Worm (Caenorhabditis elegans) whole organism, L3 larva: ENCODE results near the gene srd-12.

Experiments
- R02D3.7 ChIP-seq: fragments of 150-350 bp; optimal IDR thresholded peaks from 2 replicates; lab custom pipeline; 2014; ENCODE audit warnings: missing biosample characterization, missing genetic modification characterization
- ZK546.5 ChIP-seq: sonication (generic microtip); optimal IDR thresholded peaks from 2 replicates; lab custom pipeline; 2017; ENCODE audit warnings: missing biosample characterization, missing genetic modification characterization
- aly-2 ChIP-seq: fragments of 150-350 bp; optimal IDR thresholded peaks from 2 replicates; lab custom pipeline; 2014; ENCODE audit warnings: missing biosample characterization, missing genetic modification characterization
- ama-1 ChIP-seq: fragments of 150-350 bp; optimal IDR thresholded peaks from 2 replicates; lab custom pipeline; 2018
- ceh-16 ChIP-seq: sonication (generic microtip); optimal IDR thresholded peaks from 2 replicates; lab custom pipeline; 2017; ENCODE audit warnings: missing biosample characterization, missing genetic modification characterization
- ceh-28 ChIP-seq: fragments of 150-350 bp; optimal IDR thresholded peaks from 2 replicates; lab custom pipeline; 2014; ENCODE audit warnings: missing biosample characterization, missing genetic modification reagents, missing genetic modification characterization
- ceh-82 ChIP-seq: fragments of 150-350 bp; optimal IDR thresholded peaks from 2 replicates; lab custom pipeline; 2014; ENCODE audit warnings: missing biosample characterization, missing genetic modification characterization
- ceh-9 ChIP-seq: sonication (generic microtip); optimal IDR thresholded peaks from 2 replicates; lab custom pipeline; 2018; ENCODE audit warnings: missing biosample characterization, missing genetic modification characterization
- daf-12 ChIP-seq: fragments of 150-350 bp; optimal IDR thresholded peaks from 2 replicates; lab custom pipeline; 2014; ENCODE audit warnings: missing biosample characterization, missing genetic modification reagents, missing genetic modification characterization
- egl-27 ChIP-seq: sonication (generic microtip); optimal IDR thresholded peaks from 4 replicates; lab custom pipeline; 2017; ENCODE audit warnings: missing biosample characterization, missing genetic modification reagents, missing genetic modification characterization
- egl-5 ChIP-seq: fragments of 150-350 bp; optimal IDR thresholded peaks from 2 replicates; lab custom pipeline; 2017; ENCODE audit warnings: missing biosample characterization, missing genetic modification reagents, missing genetic modification characterization, inconsistent platforms
- elt-1 ChIP-seq: fragments of 150-350 bp; optimal IDR thresholded peaks from 2 replicates; lab custom pipeline; 2014; ENCODE audit warnings: missing biosample characterization, missing genetic modification characterization
- elt-2 ChIP-seq: sonication (generic microtip); optimal IDR thresholded peaks from 2 replicates; lab custom pipeline; 2016; ENCODE audit warnings: missing genetic modification reagents, mild to moderate bottlenecking, missing genetic modification characterization, missing compliant biosample characterization
- elt-3 ChIP-seq, 3 experiments: fragments of 150-350 bp in 1 of 3; sonication (generic microtip) in 2 of 3; optimal IDR thresholded peaks; 2 replicates in 2 of 3; 4 replicates in 1 of 3; lab custom pipeline; 2014 to 2017; ENCODE audit warnings: missing biosample characterization in 3 of 3, missing genetic modification characterization in 3 of 3
- eor-1 ChIP-seq, 2 experiments: fragments of 150-350 bp; optimal IDR thresholded peaks; 2 replicates each; lab custom pipeline; 2014 to 2018; ENCODE audit warnings: missing biosample characterization in 2 of 2, missing genetic modification characterization in 2 of 2
- fkh-10 ChIP-seq: sonication (generic microtip); optimal IDR thresholded peaks from 2 replicates; lab custom pipeline; 2017; ENCODE audit warnings: missing biosample characterization, missing genetic modification reagents, missing genetic modification characterization
- fkh-2 ChIP-seq: fragments of 150-350 bp; optimal IDR thresholded peaks from 2 replicates; lab custom pipeline; 2014; ENCODE audit warnings: missing biosample characterization, missing genetic modification reagents, missing genetic modification characterization
- fos-1 ChIP-seq: fragments of 150-350 bp; optimal IDR thresholded peaks from 2 replicates; lab custom pipeline; 2014; ENCODE audit warnings: missing biosample characterization, missing genetic modification characterization
- hmg-11 ChIP-seq: sonication (generic microtip); optimal IDR thresholded peaks from 2 replicates; lab custom pipeline; 2016; ENCODE audit warnings: missing genetic modification characterization, missing compliant biosample characterization
- jun-1 ChIP-seq: fragments of 150-350 bp; optimal IDR thresholded peaks from 2 replicates; lab custom pipeline; 2014; ENCODE audit warnings: missing biosample characterization, missing genetic modification reagents, missing genetic modification characterization
- lin-15B ChIP-seq: fragments of 150-350 bp; optimal IDR thresholded peaks from 2 replicates; lab custom pipeline; 2014; ENCODE audit warnings: missing biosample characterization, missing genetic modification characterization
- lin-39 ChIP-seq: fragments of 150-350 bp; optimal IDR thresholded peaks from 2 replicates; lab custom pipeline; 2018; ENCODE audit warnings: missing biosample characterization, missing genetic modification reagents, missing genetic modification characterization
- lsy-12 ChIP-seq: sonication (generic microtip); optimal IDR thresholded peaks from 2 replicates; lab custom pipeline; 2016; ENCODE audit warnings: mild to moderate bottlenecking, missing genetic modification characterization, missing compliant biosample characterization
- mdl-1 ChIP-seq: fragments of 150-350 bp; optimal IDR thresholded peaks from 2 replicates; lab custom pipeline; 2014; ENCODE audit warnings: missing biosample characterization, missing genetic modification characterization
- mml-1 ChIP-seq: fragments of 150-350 bp; sonication (generic microtip); optimal IDR thresholded peaks from 3 replicates; lab custom pipeline; 2014; ENCODE audit warnings: missing biosample characterization, missing genetic modification characterization
- nfya-1 ChIP-seq: sonication (generic microtip); optimal IDR thresholded peaks from 2 replicates; lab custom pipeline; 2017; ENCODE audit warnings: missing genetic modification characterization, mild to moderate bottlenecking, missing compliant biosample characterization, antibody characterized with exemption, moderate library complexity; ENCODE audit not compliant: insufficient read depth
- nhr-11 ChIP-seq: fragments of 150-350 bp; optimal IDR thresholded peaks from 2 replicates; lab custom pipeline; 2014; ENCODE audit warnings: missing biosample characterization, missing genetic modification characterization
- nhr-12 ChIP-seq: fragments of 150-350 bp; optimal IDR thresholded peaks from 2 replicates; lab custom pipeline; 2014; ENCODE audit warnings: missing biosample characterization, missing genetic modification characterization
- nhr-23 ChIP-seq: fragments of 150-350 bp; optimal IDR thresholded peaks from 2 replicates; lab custom pipeline; 2014; ENCODE audit warnings: missing biosample characterization, missing genetic modification reagents, missing genetic modification characterization
- nhr-237 ChIP-seq: fragments of 150-350 bp; optimal IDR thresholded peaks from 2 replicates; lab custom pipeline; 2014; ENCODE audit warnings: missing biosample characterization, missing genetic modification characterization
- nhr-25 ChIP-seq: sonication (generic microtip); optimal IDR thresholded peaks from 2 replicates; lab custom pipeline; 2017; ENCODE audit warnings: missing biosample characterization, missing genetic modification characterization
- nhr-28 ChIP-seq: fragments of 150-350 bp; optimal IDR thresholded peaks from 2 replicates; lab custom pipeline; 2014; ENCODE audit warnings: missing biosample characterization, missing genetic modification characterization
- nhr-43 ChIP-seq: sonication (generic microtip); optimal IDR thresholded peaks from 2 replicates; lab custom pipeline; 2016; ENCODE audit warnings: mild to moderate bottlenecking, missing genetic modification characterization, missing compliant biosample characterization; ENCODE audit not compliant: poor library complexity, severe bottlenecking
- nhr-67 ChIP-seq: fragments of 150-350 bp; optimal IDR thresholded peaks from 2 replicates; lab custom pipeline; 2014; ENCODE audit warnings: missing biosample characterization, missing genetic modification characterization
- nhr-76 ChIP-seq: fragments of 150-350 bp; sonication (generic microtip); optimal IDR thresholded peaks from 5 replicates; lab custom pipeline; 2014; ENCODE audit warnings: missing biosample characterization, missing genetic modification characterization
- nhr-77 ChIP-seq: fragments of 150-350 bp; optimal IDR thresholded peaks from 2 replicates; lab custom pipeline; 2014; ENCODE audit warnings: missing biosample characterization, missing genetic modification characterization
- pha-4 ChIP-seq: fragments of 150-350 bp; optimal IDR thresholded peaks from 2 replicates; lab custom pipeline; 2014; ENCODE audit warnings: missing biosample characterization, missing genetic modification reagents, missing genetic modification characterization
- pqm-1 ChIP-seq: fragments of 150-350 bp; optimal IDR thresholded peaks from 2 replicates; lab custom pipeline; 2017; ENCODE audit warnings: missing biosample characterization, missing genetic modification characterization, inconsistent platforms
- sea-2 ChIP-seq: fragments of 150-350 bp; sonication (generic microtip); optimal IDR thresholded peaks from 4 replicates; lab custom pipeline; 2014; ENCODE audit warnings: missing biosample characterization, missing genetic modification reagents, missing genetic modification characterization
- skn-1 ChIP-seq: fragments of 150-350 bp; optimal IDR thresholded peaks from 2 replicates; lab custom pipeline; 2014; ENCODE audit warnings: missing biosample characterization, missing genetic modification characterization
- snpc-4 ChIP-seq: fragments of 150-350 bp; optimal IDR thresholded peaks from 2 replicates; lab custom pipeline; 2014; ENCODE audit warnings: missing biosample characterization, missing genetic modification characterization
- tbx-2 ChIP-seq: sonication (generic microtip); optimal IDR thresholded peaks from 2 replicates; lab custom pipeline; 2016; ENCODE audit warnings: mild to moderate bottlenecking, missing genetic modification characterization, missing compliant biosample characterization
- unc-39 ChIP-seq: sonication (generic microtip); optimal IDR thresholded peaks from 4 replicates; lab custom pipeline; 2017; ENCODE audit warnings: missing biosample characterization, missing genetic modification characterization
- unc-62 ChIP-seq: fragments of 150-350 bp; sonication (generic microtip); optimal IDR thresholded peaks from 4 replicates; lab custom pipeline; 2014; ENCODE audit warnings: missing biosample characterization, missing genetic modification reagents, missing genetic modification characterization
- zag-1 ChIP-seq: fragments of 150-350 bp; optimal IDR thresholded peaks from 2 replicates; lab custom pipeline; 2014; ENCODE audit warnings: missing biosample characterization, missing genetic modification characterization
- ztf-11 ChIP-seq: fragments of 150-350 bp; optimal IDR thresholded peaks from 2 replicates; lab custom pipeline; 2014; ENCODE audit warnings: missing biosample characterization, missing genetic modification characterization
- ztf-4 ChIP-seq: fragments of 150-350 bp; optimal IDR thresholded peaks from 2 replicates; lab custom pipeline; 2014; ENCODE audit warnings: missing biosample characterization, missing genetic modification characterization

Gene srd-12

ce11 chrIV:5582267-5582666, 47.8 kb downstream of the srd-12 start:
- TF ChIP-seq fkh-10 (no peak), snpc-4 (tag; lab: Kevin White, UChicago) (no peak), aly-2 (tag; lab: Kevin White, UChicago) (no peak), lsy-12 (no peak), ceh-9 (tag; lab: Kevin White, UChicago) (no peak), R02D3.7 (tag; lab: Kevin White, UChicago) (no peak), lin-39 (peak; percentile 35), nhr-76 (no peak), fos-1 (tag; lab: Kevin White, UChicago) (no peak), ZK546.5 (no peak), elt-1 (tag; lab: Kevin White, UChicago) (peak; percentile 3), nfya-1 (peak; percentile 77), mml-1 (tag; lab: Kevin White, UChicago) (no peak), nhr-28 (tag; lab: Kevin White, UChicago) (no peak), egl-27 (tag; lab: Kevin White, UChicago) (no peak), nhr-237 (tag; lab: Kevin White, UChicago) (no peak), elt-2 (tag; lab: Kevin White, UChicago) (peak; percentile 43), nhr-77 (tag; lab: Kevin White, UChicago) (no peak), pqm-1 (tag; lab: Kevin White, UChicago) (peak; percentile 78), nhr-12 (tag; lab: Kevin White, UChicago) (no peak), eor-1 (tag; optimal IDR thresholded peaks at IDR 0.05; lab: Kevin White, UChicago) (no peak), ceh-28 (tag; lab: Kevin White, UChicago) (no peak), hmg-11 (tag; lab: Kevin White, UChicago) (peak; percentile 74), ceh-16 (tag; lab: Kevin White, UChicago) (no peak), unc-62 (GFP tag; lab: Kevin White, UChicago) (no peak), mdl-1 (tag; lab: Kevin White, UChicago) (no peak), zag-1 (no peak), egl-5 (tag; lab: Kevin White, UChicago) (no peak), nhr-25 (tag; lab: Kevin White, UChicago) (no peak), pha-4 (tag; lab: Kevin White, UChicago) (peak; percentile 19), unc-39 (tag; lab: Kevin White, UChicago) (no peak), nhr-43 (tag; lab: Kevin White, UChicago) (peak; percentile 6), fkh-2 (no peak), nhr-23 (tag; lab: Kevin White, UChicago) (no peak), ztf-11 (no peak), nhr-11 (tag; lab: Kevin White, UChicago) (no peak), lin-15B (tag; lab: Kevin White, UChicago) (peak; percentile 13), nhr-67 (tag; lab: Kevin White, UChicago) (no peak), skn-1 (tag; lab: Kevin White, UChicago) (no peak), sea-2 (GFP tag; lab: Kevin White, UChicago) (no peak), elt-3 (tag; optimal IDR thresholded peaks at IDR 0.05; lab: Kevin White, UChicago) (no peak), ztf-4 (no peak), ceh-82 (tag; lab: Kevin White, UChicago) (no peak), daf-12 (no peak), jun-1 (tag; lab: Kevin White, UChicago) (peak; percentile 38), ama-1 (lab: Kevin White, UChicago) (no peak), tbx-2 (no peak)
